Worm (Caenorhabditis elegans) whole organism, late embryonic: ENCODE measurements around the gene C18E9.7.

Source experiments
- dmd-4 ChIP-seq: sonication (generic microtip); optimal IDR thresholded peaks from 2 replicates; lab custom pipeline; 2016; ENCODE audit warnings: borderline replicate concordance, missing genetic modification characterization, missing compliant biosample characterization
- lin-11 ChIP-seq: fragments of 200-800 bp; sonication (Bioruptor generic); optimal IDR thresholded peaks from 2 replicates; lab custom pipeline; 2018; ENCODE audit warnings: mild to moderate bottlenecking, missing genetic modification characterization, missing compliant biosample characterization

ce11 chrII:8947391-8947790 lies 35.2 kb downstream of the C18E9.7 start, which contains the start of gene cutl-15:
- TF ChIP-seq lin-11 (tag; lab: Kevin White, UChicago), result no peak
- no peak for TF ChIP-seq dmd-4
